Worm (Caenorhabditis elegans) whole organism, mixed stage, embryonic: ENCODE results near the gene F14B8.5.

Experiments
- elt-3 ChIP-seq: fragments of 150-350 bp; optimal IDR thresholded peaks from 2 replicates; lab custom pipeline; 2014; ENCODE audit warnings: missing biosample characterization, missing genetic modification characterization
- mep-1 ChIP-seq: fragments of 150-350 bp; optimal IDR thresholded peaks from 2 replicates; lab custom pipeline; 2017; ENCODE audit warnings: missing biosample characterization, missing genetic modification reagents, missing genetic modification characterization, inconsistent platforms
- nhr-12 ChIP-seq: fragments of 150-350 bp; optimal IDR thresholded peaks from 2 replicates; lab custom pipeline; 2014; ENCODE audit warnings: missing biosample characterization, missing genetic modification characterization
- nhr-28 ChIP-seq: fragments of 150-350 bp; optimal IDR thresholded peaks from 2 replicates; lab custom pipeline; 2014; ENCODE audit warnings: missing biosample characterization, missing genetic modification characterization
- sem-2 ChIP-seq: fragments of 200-800 bp; sonication (Bioruptor generic); optimal IDR thresholded peaks from 2 replicates; lab custom pipeline; 2018; ENCODE audit warnings: mild to moderate bottlenecking, missing genetic modification characterization, missing compliant biosample characterization
- tbx-8 ChIP-seq: fragments of 200-800 bp; sonication (Bioruptor generic); optimal IDR thresholded peaks from 2 replicates; lab custom pipeline; 2018; ENCODE audit warnings: mild to moderate bottlenecking, missing genetic modification characterization, moderate library complexity, missing compliant biosample characterization
- unc-39 ChIP-seq: fragments of 150-350 bp; optimal IDR thresholded peaks from 2 replicates; lab custom pipeline; 2014; ENCODE audit warnings: missing biosample characterization, missing genetic modification characterization
- unc-62 ChIP-seq: fragments of 150-350 bp; optimal IDR thresholded peaks from 2 replicates; lab custom pipeline; 2014; ENCODE audit warnings: missing biosample characterization, missing genetic modification reagents, missing genetic modification characterization

DNA sequence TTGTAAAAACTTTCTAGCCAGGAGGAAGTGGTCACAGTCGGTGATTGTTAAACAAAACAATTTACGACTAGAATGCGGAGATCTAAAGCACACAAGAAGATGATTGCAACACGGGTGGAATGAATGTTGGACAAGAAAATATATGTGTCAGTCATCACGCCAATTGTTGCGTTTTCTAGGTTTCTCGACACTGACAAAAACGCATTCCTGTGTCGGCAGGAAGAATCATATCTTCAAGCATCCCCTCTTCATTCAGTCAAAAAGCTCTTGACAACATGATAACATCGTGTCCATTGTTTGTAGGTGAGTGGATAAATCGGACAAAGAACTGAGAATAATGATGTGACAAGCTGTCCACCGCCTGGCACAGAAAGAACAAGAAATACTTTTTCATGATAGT, 31.0 kb upstream of the F14B8.5 start:
- TF ChIP-seq tbx-8 (no peak), elt-3 (no peak), mep-1 (tag; lab: Kevin White, UChicago) (no peak), nhr-28 (no peak), unc-39 (tag; lab: Kevin White, UChicago) (no peak), sem-2 (no peak), unc-62 (GFP tag; lab: Kevin White, UChicago) (peak; percentile 93), nhr-12 (tag; lab: Kevin White, UChicago) (no peak)
